Fruit fly (Drosophila melanogaster): Measurements from ENCODE around the gene CG33928.

The CG33928 gene

DNA sequence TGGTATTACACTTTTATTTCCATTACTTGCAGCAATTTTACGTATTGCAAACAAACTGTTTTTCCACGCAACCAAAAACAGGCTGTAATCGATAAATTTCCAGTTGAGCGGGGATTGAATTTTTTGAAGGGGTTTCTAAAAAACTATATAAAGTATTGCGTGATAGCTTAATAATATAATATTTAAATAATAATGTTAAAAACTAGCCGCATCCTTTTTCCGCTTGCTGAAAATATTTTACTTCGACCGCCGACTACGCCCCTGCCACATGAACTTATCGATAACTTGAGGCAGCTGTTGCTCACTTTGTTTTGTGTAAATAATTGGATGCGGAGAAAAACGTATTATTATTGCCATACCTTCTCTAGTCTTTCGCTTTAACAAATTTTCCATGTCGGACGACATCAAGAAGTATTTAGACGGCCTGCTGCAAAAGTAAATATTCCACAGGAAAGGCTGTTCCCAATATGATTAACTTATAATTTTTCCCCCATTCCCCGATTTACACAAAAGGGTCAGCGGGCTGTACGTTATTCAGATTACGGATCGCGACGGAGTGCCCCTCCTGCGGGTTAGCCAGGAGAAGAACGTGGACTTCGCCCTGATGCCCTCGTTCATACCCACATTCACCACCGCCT is 44.7 kb upstream of the CG33928 start, which contains the start of the genes fws and Lamtor3 (continued):
- TF ChIP-seq fd102C (GFP tag; optimal IDR thresholded peaks at IDR 0.05), result peak; percentile 82
- peak; percentile 73 for TF ChIP-seq gro (GFP tag; optimal IDR thresholded peaks at IDR 0.05)
- TF ChIP-seq kay (GFP tag; optimal IDR thresholded peaks at IDR 0.05), result peak; percentile 90
- TF ChIP-seq CG7556 (GFP tag; optimal IDR thresholded peaks at IDR 0.05), result peak; percentile 97
- TF ChIP-seq pum (GFP tag; optimal IDR thresholded peaks at IDR 0.05), result peak; percentile 68
- peak; percentile 99 for TF ChIP-seq ci (GFP tag; IDR thresholded peaks at IDR 0.05)
- peak; percentile 99 for TF ChIP-seq CG11695 (GFP tag; IDR thresholded peaks at IDR 0.05)
- TF ChIP-seq CG15696 (tag; optimal IDR thresholded peaks at IDR 0.05), result peak; percentile 88
- peak; percentile 52 for TF ChIP-seq emc (GFP tag; optimal IDR thresholded peaks at IDR 0.05)
- TF ChIP-seq CG12219 (GFP tag; optimal IDR thresholded peaks at IDR 0.05), result peak; percentile 95
- TF ChIP-seq CG17186 (GFP tag; optimal IDR thresholded peaks at IDR 0.05), result peak; percentile 91
- peak; percentile 74 for TF ChIP-seq Dll (GFP tag; IDR thresholded peaks at IDR 0.05; ENCODE audit: partially characterized antibody)
- TF ChIP-seq CG1832 (GFP tag; optimal IDR thresholded peaks at IDR 0.05), result no peak
- peak; percentile 97 for TF ChIP-seq Asciz (GFP tag; optimal IDR thresholded peaks at IDR 0.05)
- TF ChIP-seq CG12744 (GFP tag; optimal IDR thresholded peaks at IDR 0.05), result peak; percentile 74
- peak; percentile 98 for TF ChIP-seq klu (GFP tag; IDR thresholded peaks at IDR 0.05)
- TF ChIP-seq wek (GFP tag; optimal IDR thresholded peaks at IDR 0.05), result peak; percentile 69
- peak; percentile 99 for TF ChIP-seq CG9932 (GFP tag; IDR thresholded peaks at IDR 0.05)
- peak; percentile 28 for TF ChIP-seq her (GFP tag; optimal IDR thresholded peaks at IDR 0.05)
- TF ChIP-seq sd (tag; optimal IDR thresholded peaks at IDR 0.05), result peak; percentile 92
- peak; percentile 69 for TF ChIP-seq jumu (GFP tag; optimal IDR thresholded peaks at IDR 0.05)
- TF ChIP-seq stwl (tag; optimal IDR thresholded peaks at IDR 0.05), result peak; percentile 87
- TF ChIP-seq HmgZ (tag; optimal IDR thresholded peaks at IDR 0.05), result peak; percentile 98
- peak; percentile 85 for TF ChIP-seq exex (tag; optimal IDR thresholded peaks at IDR 0.05)
- TF ChIP-seq ab (GFP tag; optimal IDR thresholded peaks at IDR 0.05), result peak; percentile 81
- TF ChIP-seq cg (GFP tag; optimal IDR thresholded peaks at IDR 0.05), result no peak
- peak; percentile 99 for TF ChIP-seq zfh1 (GFP tag; IDR thresholded peaks at IDR 0.05)
- peak; percentile 49 to 77 for TF ChIP-seq chif (GFP tag; optimal IDR thresholded peaks at IDR 0.05)
- peak; percentile 89 for TF ChIP-seq CG4854 (GFP tag; optimal IDR thresholded peaks at IDR 0.05)
- TF ChIP-seq amos (GFP tag; IDR thresholded peaks at IDR 0.05; ENCODE audit: partially characterized antibody), result no peak
- TF ChIP-seq croc (GFP tag; conservative IDR thresholded peaks at IDR 0.05), result peak; percentile 97
- TF ChIP-seq lilli (GFP tag; optimal IDR thresholded peaks at IDR 0.05), result peak; percentile 97
- peak; percentile 85 for TF ChIP-seq Dad (GFP tag; optimal IDR thresholded peaks at IDR 0.05)
- peak; percentile 96 for TF ChIP-seq CG12155 (GFP tag; optimal IDR thresholded peaks at IDR 0.05)
- peak; percentile 99 for TF ChIP-seq B-H1 (GFP tag; IDR thresholded peaks at IDR 0.05)
- peak; percentile 98 for TF ChIP-seq cas (GFP tag; IDR thresholded peaks at IDR 0.05)
- TF ChIP-seq CG4360 (GFP tag; IDR thresholded peaks at IDR 0.05), result peak; percentile 90
- TF ChIP-seq Sry-β (GFP tag; optimal IDR thresholded peaks at IDR 0.05), result peak; percentile 63
- TF ChIP-seq CG10147 (GFP tag; optimal IDR thresholded peaks at IDR 0.05), result peak; percentile 96
- peak; percentile 97 for TF ChIP-seq Nf-YA (GFP tag; IDR thresholded peaks at IDR 0.05)
- TF ChIP-seq CG2129 (GFP tag; IDR thresholded peaks at IDR 0.05; ENCODE audit: partially characterized antibody), result no peak
- TF ChIP-seq nerfin-2 (GFP tag; IDR thresholded peaks at IDR 0.05; ENCODE audit: partially characterized antibody), result 0 out of 2 replicates have a peak, but pooled peaks have one; percentile 42
- TF ChIP-seq tap (tag; optimal IDR thresholded peaks at IDR 0.05), result peak; percentile 97
- TF ChIP-seq ase (GFP tag; IDR thresholded peaks at IDR 0.05), result peak; percentile 100
- peak; percentile 37 for TF ChIP-seq Sry-δ (GFP tag; optimal IDR thresholded peaks at IDR 0.05)
- no peak for TF ChIP-seq pita (GFP tag; optimal IDR thresholded peaks at IDR 0.05)
- TF ChIP-seq CG4404 (GFP tag; IDR thresholded peaks at IDR 0.05), result peak; percentile 99
- TF ChIP-seq fru (optimal IDR thresholded peaks at IDR 0.05), result no peak
- peak; percentile 93 for TF ChIP-seq odd (GFP tag; optimal IDR thresholded peaks at IDR 0.05)
- TF ChIP-seq CG10979 (tag; optimal IDR thresholded peaks at IDR 0.05), result peak; percentile 96
